Worm (Caenorhabditis elegans) whole organism, late embryonic: ENCODE results near the gene R07A4.2.
A peak's percentile ranks its signal among the peaks of the same experiment; 100 is the strongest.

Source experiments
- C38D4.7 ChIP-seq: fragments of 200-800 bp; sonication (Bioruptor generic); optimal IDR thresholded peaks from 2 replicates; lab custom pipeline; 2018; ENCODE audit warnings: mild to moderate bottlenecking, missing genetic modification characterization, moderate library complexity, missing compliant biosample characterization
- ama-1 ChIP-seq: fragments of 150-350 bp; optimal IDR thresholded peaks from 2 replicates; lab custom pipeline; 2014
- ceh-14 ChIP-seq: sonication (generic microtip); optimal IDR thresholded peaks from 2 replicates; lab custom pipeline; 2016; ENCODE audit warnings: missing genotype, missing genetic modification characterization, missing compliant biosample characterization
- ceh-18 ChIP-seq: sonication (generic microtip); optimal IDR thresholded peaks from 2 replicates; lab custom pipeline; 2016; ENCODE audit warnings: missing genetic modification characterization, missing compliant biosample characterization
- ceh-19 ChIP-seq: fragments of 200-800 bp; sonication (Bioruptor generic); optimal IDR thresholded peaks from 2 replicates; lab custom pipeline; 2018; ENCODE audit warnings: mild to moderate bottlenecking, missing genetic modification characterization, missing compliant biosample characterization
- ceh-2 ChIP-seq: sonication (generic microtip); optimal IDR thresholded peaks from 2 replicates; lab custom pipeline; 2016; ENCODE audit warnings: missing genotype, missing genetic modification characterization, missing compliant biosample characterization
- ceh-24 ChIP-seq: sonication (generic microtip); optimal IDR thresholded peaks from 2 replicates; lab custom pipeline; 2016; ENCODE audit warnings: mild to moderate bottlenecking, missing genetic modification characterization, missing compliant biosample characterization
- ceh-30 ChIP-seq: fragments of 150-350 bp; optimal IDR thresholded peaks from 2 replicates; lab custom pipeline; 2014; ENCODE audit warnings: missing biosample characterization, missing genetic modification characterization
- ceh-48 ChIP-seq: sonication (generic microtip); optimal IDR thresholded peaks from 2 replicates; lab custom pipeline; 2016; ENCODE audit warnings: missing genetic modification characterization, inconsistent platforms, missing compliant biosample characterization
- ceh-6 ChIP-seq: fragments of 200-800 bp; sonication (Bioruptor generic); optimal IDR thresholded peaks from 2 replicates; lab custom pipeline; 2018; ENCODE audit warnings: mild to moderate bottlenecking, missing genetic modification characterization, missing compliant biosample characterization
- ceh-9 ChIP-seq: sonication (generic microtip); optimal IDR thresholded peaks from 2 replicates; lab custom pipeline; 2016; ENCODE audit warnings: mild to moderate bottlenecking, missing genetic modification characterization, inconsistent platforms, missing compliant biosample characterization
- dmd-4 ChIP-seq: sonication (generic microtip); optimal IDR thresholded peaks from 2 replicates; lab custom pipeline; 2016; ENCODE audit warnings: borderline replicate concordance, missing genetic modification characterization, missing compliant biosample characterization
- dve-1 ChIP-seq: sonication (generic microtip); optimal IDR thresholded peaks from 2 replicates; lab custom pipeline; 2017; ENCODE audit warnings: antibody characterized with exemption, mild to moderate bottlenecking, missing genetic modification characterization, missing compliant biosample characterization
- elt-2 ChIP-seq: sonication (generic microtip); optimal IDR thresholded peaks from 2 replicates; lab custom pipeline; 2016; ENCODE audit warnings: missing genetic modification reagents, missing genetic modification characterization, missing compliant biosample characterization
- eyg-1 ChIP-seq: sonication (generic microtip); optimal IDR thresholded peaks from 2 replicates; lab custom pipeline; 2016; ENCODE audit warnings: missing genotype, missing genetic modification characterization, missing compliant biosample characterization
- fax-1 ChIP-seq: sonication (generic microtip); optimal IDR thresholded peaks from 2 replicates; lab custom pipeline; 2016; ENCODE audit warnings: missing genotype, missing genetic modification characterization, missing compliant biosample characterization
- fkh-10 ChIP-seq: fragments of 150-350 bp; optimal IDR thresholded peaks from 2 replicates; lab custom pipeline; 2014; ENCODE audit warnings: missing biosample characterization, missing genetic modification reagents, missing genetic modification characterization
- hlh-15 ChIP-seq: sonication (generic microtip); optimal IDR thresholded peaks from 2 replicates; lab custom pipeline; 2016; ENCODE audit warnings: missing genetic modification characterization, missing compliant biosample characterization
- hlh-6 ChIP-seq: sonication (generic microtip); optimal IDR thresholded peaks from 2 replicates; lab custom pipeline; 2016; ENCODE audit warnings: missing genotype, missing genetic modification characterization, missing compliant biosample characterization
- lin-11 ChIP-seq: fragments of 200-800 bp; sonication (Bioruptor generic); optimal IDR thresholded peaks from 2 replicates; lab custom pipeline; 2018; ENCODE audit warnings: mild to moderate bottlenecking, missing genetic modification characterization, missing compliant biosample characterization
- mec-3 ChIP-seq: sonication (generic microtip); optimal IDR thresholded peaks from 2 replicates; lab custom pipeline; 2016; ENCODE audit warnings: borderline replicate concordance, missing genetic modification characterization, missing compliant biosample characterization
- nfya-1 ChIP-seq: sonication (generic microtip); optimal IDR thresholded peaks from 2 replicates; lab custom pipeline; 2017; ENCODE audit warnings: missing genetic modification characterization, mild to moderate bottlenecking, missing compliant biosample characterization, antibody characterized with exemption, moderate library complexity
- nhr-232 ChIP-seq: sonication (generic microtip); optimal IDR thresholded peaks from 2 replicates; lab custom pipeline; 2016; ENCODE audit warnings: missing genetic modification characterization, missing compliant biosample characterization
- npax-4 ChIP-seq: sonication (generic microtip); optimal IDR thresholded peaks from 2 replicates; lab custom pipeline; 2016; ENCODE audit warnings: missing genetic modification characterization, missing compliant biosample characterization
- odd-2 ChIP-seq: sonication (generic microtip); optimal IDR thresholded peaks from 2 replicates; lab custom pipeline; 2017; ENCODE audit warnings: antibody characterized with exemption, mild to moderate bottlenecking, missing genetic modification characterization, missing compliant biosample characterization
- pag-3 ChIP-seq: sonication (generic microtip); optimal IDR thresholded peaks from 2 replicates; lab custom pipeline; 2016; ENCODE audit warnings: missing compliant biosample characterization, missing genetic modification characterization, borderline replicate concordance
- pat-9 ChIP-seq: fragments of 200-800 bp; sonication (Bioruptor generic); optimal IDR thresholded peaks from 2 replicates; lab custom pipeline; 2018; ENCODE audit warnings: mild to moderate bottlenecking, missing genetic modification characterization, moderate library complexity, missing compliant biosample characterization
- pax-1 ChIP-seq: fragments of 150-350 bp; optimal IDR thresholded peaks from 2 replicates; lab custom pipeline; 2014; ENCODE audit warnings: missing biosample characterization, missing genetic modification characterization
- pha-2 ChIP-seq: sonication (generic microtip); optimal IDR thresholded peaks from 2 replicates; lab custom pipeline; 2017; ENCODE audit warnings: mild to moderate bottlenecking, missing genetic modification characterization, missing compliant biosample characterization
- pqm-1 ChIP-seq: sonication (generic microtip); optimal IDR thresholded peaks from 2 replicates; lab custom pipeline; 2016; ENCODE audit warnings: missing genetic modification characterization, missing compliant biosample characterization
- pros-1 ChIP-seq: fragments of 150-350 bp; optimal IDR thresholded peaks from 2 replicates; lab custom pipeline; 2014; ENCODE audit warnings: missing biosample characterization, missing genetic modification reagents, missing genetic modification characterization
- rnt-1 ChIP-seq: sonication (generic microtip); optimal IDR thresholded peaks from 2 replicates; lab custom pipeline; 2016; ENCODE audit warnings: missing genetic modification characterization, missing compliant biosample characterization
- sdc-2 ChIP-seq: sonication (generic microtip); optimal IDR thresholded peaks from 2 replicates; lab custom pipeline; 2016; ENCODE audit warnings: missing genotype, missing genetic modification characterization, missing compliant biosample characterization
- sox-2 ChIP-seq: fragments of 200-800 bp; sonication (Bioruptor generic); IDR thresholded peaks from 2 replicates; pipeline ENCODE4 v1.3.6; 2022; ENCODE audit warnings: missing genetic modification reagents, missing genetic modification characterization, missing compliant biosample characterization
- sox-4 ChIP-seq: sonication (generic microtip); optimal IDR thresholded peaks from 2 replicates; lab custom pipeline; 2017; ENCODE audit warnings: mild to moderate bottlenecking, missing genetic modification characterization, inconsistent platforms, missing compliant biosample characterization
- tbx-2 ChIP-seq: sonication (generic microtip); optimal IDR thresholded peaks from 2 replicates; lab custom pipeline; 2016; ENCODE audit warnings: missing genetic modification characterization, missing compliant biosample characterization
- tbx-7 ChIP-seq: sonication (generic microtip); optimal IDR thresholded peaks from 2 replicates; lab custom pipeline; 2016; ENCODE audit warnings: missing genotype, missing genetic modification characterization, missing compliant biosample characterization
- unc-3 ChIP-seq, 2 experiments: fragments of 200-800 bp in 1 of 2; sonication (Bioruptor generic) in 1 of 2; sonication (generic microtip) in 1 of 2; conservative IDR thresholded peaks in 1 of 2; optimal IDR thresholded peaks in 1 of 2; 2 replicates each; pipeline versions ENCODE4 v1.3.6 to Lab custom; 2016 to 2022; ENCODE audit warnings: missing compliant biosample characterization in 2 of 2, missing genetic modification characterization in 2 of 2, missing genetic modification reagents in 1 of 2
- unc-55 ChIP-seq: sonication (generic microtip); optimal IDR thresholded peaks from 2 replicates; lab custom pipeline; 2017; ENCODE audit warnings: missing biosample characterization, missing genetic modification reagents, missing genetic modification characterization
- unc-86 ChIP-seq: sonication (generic microtip); optimal IDR thresholded peaks from 2 replicates; lab custom pipeline; 2016; ENCODE audit warnings: missing genetic modification characterization, missing compliant biosample characterization
- zip-5 ChIP-seq: sonication (generic microtip); optimal IDR thresholded peaks from 2 replicates; lab custom pipeline; 2016; ENCODE audit warnings: missing genetic modification characterization, missing compliant biosample characterization

R07A4.2 gene

DNA sequence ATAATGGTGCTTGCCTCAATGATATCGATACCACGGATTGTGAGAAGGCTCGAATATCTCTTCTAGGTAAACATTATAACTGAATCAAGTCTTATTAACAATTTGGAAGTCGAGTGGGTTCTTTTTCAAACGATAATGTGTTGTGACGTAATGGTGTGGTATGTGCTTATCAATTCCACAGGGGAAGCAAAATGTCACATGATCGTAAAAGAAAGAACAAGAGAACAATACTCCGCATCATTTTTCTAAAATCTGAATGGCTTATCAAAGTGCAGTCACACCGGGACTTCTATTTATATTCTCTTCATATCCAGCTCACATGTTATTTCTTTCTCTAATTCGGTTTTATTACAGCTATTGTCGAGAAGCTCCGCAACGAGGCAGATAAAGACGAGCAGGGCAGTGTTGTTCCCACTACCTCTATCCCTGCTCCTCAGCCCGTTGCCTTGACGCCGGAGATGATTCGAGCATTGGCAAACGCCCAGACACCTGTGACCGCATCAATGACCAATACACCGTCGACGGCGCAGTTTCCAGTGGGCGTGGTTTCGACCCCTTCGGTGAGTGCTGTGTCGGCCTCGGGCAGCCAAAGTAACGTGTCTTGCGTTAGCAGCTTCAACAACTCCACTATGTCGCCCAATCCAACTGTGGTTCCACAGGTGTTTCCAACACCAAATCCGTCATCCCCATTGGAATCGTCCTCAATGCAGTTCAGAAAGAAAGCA, 34.4 kb upstream of the R07A4.2 start:
- TF ChIP-seq elt-2 (tag; lab: Kevin White, UChicago) (peak; percentile 12), fax-1 (tag; lab: Kevin White, UChicago) (no peak)

DNA sequence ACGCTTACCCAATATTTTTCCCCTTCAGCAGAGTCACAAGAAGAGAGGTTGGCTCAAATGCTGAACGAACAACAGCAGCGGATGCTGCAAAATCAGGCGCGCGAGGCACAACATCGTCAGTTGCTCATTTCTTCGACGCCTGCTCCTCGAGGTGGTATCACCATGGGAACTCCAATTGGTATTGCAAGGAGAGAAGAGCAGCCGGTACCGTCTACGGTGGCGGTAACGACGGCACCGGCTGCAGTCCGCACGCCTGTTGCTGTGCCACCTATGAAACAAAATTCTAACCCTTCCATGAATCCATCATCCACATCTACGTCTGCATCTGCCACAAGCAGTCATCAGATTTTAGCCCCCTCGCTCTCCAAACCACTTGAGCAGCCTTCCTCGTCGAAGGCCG, 28.6 kb upstream of the R07A4.2 start:
- no peak for TF ChIP-seq ceh-14 (tag; lab: Kevin White, UChicago)
- no peak for TF ChIP-seq pat-9 (tag; lab: Kevin White, UChicago)
- no peak for TF ChIP-seq ceh-9
- no peak for TF ChIP-seq nhr-232 (tag; lab: Kevin White, UChicago)
- no peak for TF ChIP-seq nfya-1 (tag; lab: Kevin White, UChicago)
- TF ChIP-seq tbx-2 (tag; lab: Kevin White, UChicago) = no peak
- no peak for TF ChIP-seq ceh-19
- TF ChIP-seq, all 69 proteins: peak for 0

DNA sequence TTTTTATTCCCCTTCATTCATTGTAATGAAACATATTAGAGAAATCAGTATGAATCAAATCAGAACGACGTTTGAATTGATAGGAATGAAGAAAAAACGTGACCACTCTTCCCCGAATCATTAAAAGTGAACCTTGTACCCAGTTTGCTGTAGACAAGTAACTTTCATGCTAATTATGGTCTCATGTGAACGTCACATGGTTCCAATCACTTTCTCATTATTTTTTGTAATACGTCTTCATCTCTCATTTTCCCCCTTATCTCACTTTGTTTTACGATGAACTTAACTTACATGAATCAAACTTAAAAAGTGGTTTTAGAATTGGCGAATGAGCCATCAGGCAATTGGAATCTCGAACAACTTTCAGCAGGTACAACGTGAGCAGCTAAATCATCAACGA, 26.5 kb upstream of the R07A4.2 start:
- TF ChIP-seq odd-2 (tag; lab: Kevin White, UChicago) = no peak
- TF ChIP-seq sdc-2 (tag; lab: Kevin White, UChicago) = no peak
- TF ChIP-seq eyg-1 (tag; lab: Kevin White, UChicago) = no peak
- no peak for TF ChIP-seq pros-1 (tag; lab: Kevin White, UChicago)

DNA sequence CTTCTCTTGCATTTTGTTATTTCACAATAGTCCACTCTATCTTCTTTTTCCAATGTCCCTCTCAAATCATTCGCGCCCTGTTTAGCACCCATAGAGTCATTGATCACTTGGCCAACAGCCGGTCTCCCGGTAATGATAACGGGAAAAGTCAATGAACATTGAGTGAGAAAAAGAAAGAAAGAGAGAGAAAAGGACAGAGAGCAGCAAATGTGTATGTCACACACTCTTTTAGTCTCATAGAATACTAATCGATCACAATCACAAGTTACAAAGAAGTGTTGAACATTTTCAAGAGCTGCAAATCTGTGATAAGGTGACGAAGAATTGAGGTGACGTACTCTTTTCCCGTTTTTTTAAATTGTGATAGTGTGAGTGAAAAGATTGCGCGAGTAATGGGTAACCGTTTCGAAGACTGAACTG, 25.9 kb upstream of the R07A4.2 start:
- peak; percentile 40 for TF ChIP-seq rnt-1 (tag; lab: Kevin White, UChicago)
- TF ChIP-seq nfya-1 (tag; lab: Kevin White, UChicago) = peak; percentile 36
- TF ChIP-seq tbx-2 (tag; lab: Kevin White, UChicago) = peak; percentile 22
- peak; percentile 81 for TF ChIP-seq ceh-18 (tag; lab: Kevin White, UChicago)
- no peak for TF ChIP-seq tbx-7 (tag; lab: Kevin White, UChicago)
- no peak for TF ChIP-seq hlh-6 (tag; lab: Kevin White, UChicago)
- TF ChIP-seq elt-2 (tag; lab: Kevin White, UChicago) = peak; percentile 10
- no peak for TF ChIP-seq hlh-15 (tag; lab: Kevin White, UChicago)
- TF ChIP-seq npax-4 (tag; lab: Kevin White, UChicago) = no peak

DNA sequence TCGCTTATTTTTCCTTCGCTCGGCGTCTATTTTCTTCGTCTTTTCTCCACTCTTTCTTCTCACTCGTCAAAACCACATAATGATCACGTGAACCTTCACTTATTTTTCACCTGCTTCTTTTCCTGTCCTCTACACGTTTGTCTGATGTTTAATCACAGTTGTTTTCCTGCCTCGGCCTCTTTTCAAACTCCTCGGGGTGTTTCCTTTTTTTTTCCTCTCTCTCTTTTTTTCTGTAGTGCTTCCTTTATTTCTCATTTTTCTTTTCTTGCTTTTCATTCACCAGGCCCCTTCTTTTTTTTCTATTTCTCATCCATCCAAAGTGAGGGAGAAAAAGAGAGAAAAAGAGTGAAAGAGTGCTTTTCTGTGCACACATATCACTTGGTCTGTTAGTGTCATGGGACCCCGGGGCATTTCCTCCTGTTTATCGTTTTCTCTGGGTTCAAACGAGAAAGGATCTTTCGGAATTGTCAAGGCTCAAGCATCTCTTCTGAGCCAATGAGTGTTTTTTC, 24.8 kb upstream of the R07A4.2 start:
- TF ChIP-seq C38D4.7 (no peak), mec-3 (no peak), sox-2 (no peak), fkh-10 (GFP tag; lab: Kevin White, UChicago) (no peak), pqm-1 (peak; percentile 43), sox-4 (no peak), dve-1 (tag; lab: Kevin White, UChicago) (no peak), pag-3 (no peak), elt-2 (tag; lab: Kevin White, UChicago) (no peak), rnt-1 (tag; lab: Kevin White, UChicago) (peak; percentile 61), zip-5 (tag; lab: Kevin White, UChicago) (no peak), ceh-2 (no peak), eyg-1 (tag; lab: Kevin White, UChicago) (no peak), ceh-24 (tag; lab: Kevin White, UChicago) (no peak), tbx-7 (tag; lab: Kevin White, UChicago) (no peak), ceh-30 (tag; lab: Kevin White, UChicago) (no peak), pha-2 (tag; lab: Kevin White, UChicago) (no peak), hlh-15 (tag; lab: Kevin White, UChicago) (no peak), tbx-2 (tag; lab: Kevin White, UChicago) (peak; percentile 76), ama-1 (lab: Kevin White, UChicago) (no peak), ceh-48 (tag; lab: Kevin White, UChicago) (no peak), pax-1 (tag; lab: Kevin White, UChicago) (no peak), lin-11 (no peak), ceh-6 (no peak), nhr-232 (tag; lab: Kevin White, UChicago) (no peak), unc-86 (tag; lab: Kevin White, UChicago) (no peak), hlh-6 (tag; lab: Kevin White, UChicago) (no peak), dmd-4 (tag; lab: Kevin White, UChicago) (no peak), ceh-9 (no peak), unc-3 (GFP tag; conservative IDR thresholded peaks at IDR 0.05; lab: Robert Waterston, UW) (no peak), unc-3 (tag; optimal IDR thresholded peaks at IDR 0.05; lab: Kevin White, UChicago) (no peak), unc-55 (GFP tag; lab: Kevin White, UChicago) (peak; percentile 72)
